Worm (Caenorhabditis elegans): ENCODE measurements around the gene nid-1.

nid-1 gene

ce11 chrV:12869948-12870347 is 40.0 kb upstream of the nid-1 start, which contains the start of gene T07F10.3 (continued):
- TF ChIP-seq egl-5 (tag; optimal IDR thresholded peaks at IDR 0.05) (no peak), snpc-4 (tag; optimal IDR thresholded peaks at IDR 0.05) (no peak)

DNA sequence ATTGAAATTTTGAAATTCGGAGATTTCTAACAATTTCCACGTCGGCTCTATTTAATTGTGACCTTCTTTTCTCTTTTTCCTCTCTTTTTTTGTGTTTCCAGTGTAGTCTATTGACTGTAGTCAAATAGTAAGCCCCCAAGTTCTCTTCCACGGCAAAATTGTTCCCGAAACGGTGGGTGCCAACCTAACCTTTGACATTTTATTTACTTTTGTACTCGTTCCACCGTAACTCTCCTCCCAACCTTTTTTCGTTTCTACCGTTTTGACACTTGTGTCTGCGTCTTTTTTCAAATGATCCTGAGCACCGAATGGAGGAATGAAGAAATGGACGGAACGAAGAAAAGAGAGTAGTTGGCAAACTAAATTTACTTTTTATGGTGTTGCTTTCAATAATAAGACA is 39.2 kb upstream of the nid-1 start:
- TF ChIP-seq pha-4 (tag; optimal IDR thresholded peaks at IDR 0.05) (peak; percentile 85), nhr-11 (tag; optimal IDR thresholded peaks at IDR 0.05) (no peak)

DNA sequence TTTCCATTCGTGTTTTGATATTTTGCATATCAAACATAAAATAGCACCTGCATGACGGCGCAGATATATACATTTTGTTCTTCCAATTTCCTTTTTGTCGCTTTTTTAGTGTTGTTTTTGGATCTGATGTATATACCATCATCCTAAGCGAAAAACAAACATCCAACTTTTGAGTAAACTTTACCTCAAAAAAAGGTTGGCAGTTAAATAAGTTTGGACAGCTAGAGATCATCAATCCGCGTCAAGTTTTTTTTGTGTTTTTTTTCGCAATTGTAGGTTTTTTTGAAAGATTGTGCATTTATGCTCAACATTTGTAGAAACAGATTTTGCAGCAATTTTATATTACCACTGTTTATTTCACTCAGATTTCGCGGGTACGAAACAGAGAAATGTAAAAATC is 38.2 kb upstream of the nid-1 start, which contains the start of gene bus-19:
bus-19 (plus strand) TSS at position 301 of the 400 bp plus-strand sequence.
- TF ChIP-seq lin-39 (tag; optimal IDR thresholded peaks at IDR 0.05): no peak
- no peak for TF ChIP-seq nhr-76 (tag; optimal IDR thresholded peaks at IDR 0.05)
- TF ChIP-seq pha-4 (tag; optimal IDR thresholded peaks at IDR 0.05): peak; percentile 41
- no peak for TF ChIP-seq ZK546.5 (tag; optimal IDR thresholded peaks at IDR 0.05)
- no peak for TF ChIP-seq eor-1 (tag; optimal IDR thresholded peaks at IDR 0.05)
- TF ChIP-seq nhr-11 (tag; optimal IDR thresholded peaks at IDR 0.05): no peak
- TF ChIP-seq lin-15B (tag; optimal IDR thresholded peaks at IDR 0.05): no peak
- no peak for TF ChIP-seq nfya-1 (tag; optimal IDR thresholded peaks at IDR 0.05; ENCODE audit: insufficient read depth)

DNA sequence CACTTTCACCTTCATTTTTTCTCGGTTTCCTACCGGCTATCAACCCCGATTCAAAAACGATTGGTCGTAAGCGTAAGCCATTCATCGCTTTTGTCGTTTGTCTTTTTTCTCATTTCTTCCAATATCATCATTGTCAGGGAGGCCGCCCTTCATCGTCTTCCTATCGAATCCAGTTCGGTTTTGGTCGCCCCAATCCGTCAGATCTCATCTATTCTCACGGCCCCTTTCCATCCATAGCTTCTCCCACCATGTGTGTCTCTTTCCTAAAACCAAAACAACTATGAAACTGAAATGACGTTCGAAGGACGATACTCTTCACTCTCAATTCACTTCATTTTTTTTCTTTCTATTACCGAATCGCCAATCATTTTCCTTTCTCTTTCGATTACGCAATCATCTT is 34.1 kb upstream of the nid-1 start:
- TF ChIP-seq nhr-43 (tag; optimal IDR thresholded peaks at IDR 0.05; ENCODE audit: poor library complexity, severe bottlenecking) (peak; percentile 18), sea-2 (GFP tag; optimal IDR thresholded peaks at IDR 0.05) (no peak), nhr-25 (tag; optimal IDR thresholded peaks at IDR 0.05) (peak; percentile 48)

- TF ChIP-seq ama-1 (optimal IDR thresholded peaks at IDR 0.05) (no peak), ZK546.5 (tag; optimal IDR thresholded peaks at IDR 0.05) (no peak), pqm-1 (tag; optimal IDR thresholded peaks at IDR 0.05) (peak; percentile 73), unc-39 (tag; optimal IDR thresholded peaks at IDR 0.05) (no peak), elt-2 (tag; optimal IDR thresholded peaks at IDR 0.05) (peak; percentile 73), elt-3 (tag; optimal IDR thresholded peaks at IDR 0.05) (no peak)
Measured at ce11 chrV:12876708-12877107, 33.2 kb upstream of the nid-1 start.

ce11 chrV:12877579-12877978 is 32.3 kb upstream of the nid-1 start:
- TF ChIP-seq elt-2 (tag; optimal IDR thresholded peaks at IDR 0.05) (peak; percentile 19), mml-1 (tag; optimal IDR thresholded peaks at IDR 0.05) (no peak)

DNA sequence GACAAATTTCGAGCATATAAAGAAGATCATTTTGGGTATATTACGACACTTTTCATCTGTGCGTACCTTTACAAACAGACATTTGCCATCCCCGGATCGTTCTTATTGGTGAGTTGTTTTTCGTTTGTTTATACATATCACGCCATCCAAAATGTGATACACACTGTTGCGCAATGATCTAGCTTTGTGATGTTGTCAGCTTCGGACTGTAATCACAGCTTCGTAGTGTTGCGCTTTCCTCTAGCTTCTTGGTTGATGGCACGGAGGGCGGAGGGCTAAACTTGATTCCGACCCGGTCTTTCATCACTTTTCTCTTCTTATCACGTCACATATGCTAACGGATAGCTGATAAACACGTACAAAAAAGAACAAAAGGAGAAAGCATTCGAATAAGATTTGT is 30.6 kb upstream of the nid-1 start:
- TF ChIP-seq unc-62 (GFP tag; optimal IDR thresholded peaks at IDR 0.05): no peak
- no peak for TF ChIP-seq aly-2 (tag; optimal IDR thresholded peaks at IDR 0.05)
- TF ChIP-seq snpc-4 (tag; optimal IDR thresholded peaks at IDR 0.05): no peak
- TF ChIP-seq nhr-43 (tag; optimal IDR thresholded peaks at IDR 0.05; ENCODE audit: poor library complexity, severe bottlenecking): peak; percentile 13
- TF ChIP-seq nhr-11 (tag; optimal IDR thresholded peaks at IDR 0.05): no peak
- no peak for TF ChIP-seq elt-1 (tag; optimal IDR thresholded peaks at IDR 0.05)
- TF ChIP-seq fkh-2 (tag; optimal IDR thresholded peaks at IDR 0.05): no peak
- TF ChIP-seq nhr-25 (tag; optimal IDR thresholded peaks at IDR 0.05): peak; percentile 70
- TF ChIP-seq nfya-1 (tag; optimal IDR thresholded peaks at IDR 0.05; ENCODE audit: insufficient read depth): no peak
- TF ChIP-seq lsy-12 (tag; optimal IDR thresholded peaks at IDR 0.05): no peak
- no peak for TF ChIP-seq nhr-23 (tag; optimal IDR thresholded peaks at IDR 0.05)
- TF ChIP-seq ama-1 (optimal IDR thresholded peaks at IDR 0.05): peak; percentile 36
- TF ChIP-seq jun-1 (tag; optimal IDR thresholded peaks at IDR 0.05): no peak

- peak; percentile 5 for TF ChIP-seq nhr-25 (tag; optimal IDR thresholded peaks at IDR 0.05)
- no peak for TF ChIP-seq mml-1 (tag; optimal IDR thresholded peaks at IDR 0.05)
Measured at ce11 chrV:12881396-12881795, 28.5 kb upstream of the nid-1 start.

DNA sequence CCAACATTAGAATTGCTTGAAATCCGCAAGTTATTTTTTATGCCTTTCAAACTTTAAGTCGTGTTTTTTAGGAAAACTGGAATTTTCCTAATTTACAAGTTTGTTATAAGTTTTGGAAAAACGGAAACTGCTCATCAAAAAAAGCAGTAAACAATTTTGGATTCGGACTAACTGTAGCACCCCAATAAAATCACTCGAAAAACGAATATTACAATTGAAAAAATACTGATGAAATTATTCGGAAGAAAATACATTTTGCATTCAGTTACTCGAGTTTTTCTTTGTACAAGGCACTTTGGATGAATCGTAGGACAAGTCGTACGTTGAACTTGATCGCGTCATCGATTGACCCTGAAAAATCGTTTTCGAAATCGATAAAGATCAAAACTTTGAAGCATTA is 27.5 kb upstream of the nid-1 start:
- TF ChIP-seq nfya-1 (tag; optimal IDR thresholded peaks at IDR 0.05; ENCODE audit: insufficient read depth): no peak
- no peak for TF ChIP-seq fkh-2 (tag; optimal IDR thresholded peaks at IDR 0.05)
- no peak for TF ChIP-seq egl-5 (tag; optimal IDR thresholded peaks at IDR 0.05)
- TF ChIP-seq nhr-77 (tag; optimal IDR thresholded peaks at IDR 0.05): no peak
- no peak for TF ChIP-seq nhr-28 (tag; optimal IDR thresholded peaks at IDR 0.05)
- no peak for TF ChIP-seq eor-1 (tag; optimal IDR thresholded peaks at IDR 0.05)
- no peak for TF ChIP-seq pqm-1 (tag; optimal IDR thresholded peaks at IDR 0.05)
- no peak for TF ChIP-seq mml-1 (tag; optimal IDR thresholded peaks at IDR 0.05)
- no peak for TF ChIP-seq zag-1 (tag; optimal IDR thresholded peaks at IDR 0.05)
- TF ChIP-seq lin-39 (tag; optimal IDR thresholded peaks at IDR 0.05): no peak
- TF ChIP-seq fos-1 (tag; optimal IDR thresholded peaks at IDR 0.05): no peak
- TF ChIP-seq elt-3 (tag; optimal IDR thresholded peaks at IDR 0.05): no peak
- TF ChIP-seq elt-1 (tag; optimal IDR thresholded peaks at IDR 0.05): no peak
- no peak for TF ChIP-seq nhr-237 (tag; optimal IDR thresholded peaks at IDR 0.05)
- no peak for TF ChIP-seq tbx-2 (tag; optimal IDR thresholded peaks at IDR 0.05)
- TF ChIP-seq jun-1 (tag; optimal IDR thresholded peaks at IDR 0.05): no peak
- TF ChIP-seq unc-62 (GFP tag; optimal IDR thresholded peaks at IDR 0.05): no peak
- no peak for TF ChIP-seq pha-4 (tag; optimal IDR thresholded peaks at IDR 0.05)
- no peak for TF ChIP-seq egl-27 (tag; optimal IDR thresholded peaks at IDR 0.05)
- no peak for TF ChIP-seq snpc-4 (tag; optimal IDR thresholded peaks at IDR 0.05)
